Fruit fly (Drosophila melanogaster): Measurements from ENCODE around the gene CG34273.

The CG34273 gene

DNA sequence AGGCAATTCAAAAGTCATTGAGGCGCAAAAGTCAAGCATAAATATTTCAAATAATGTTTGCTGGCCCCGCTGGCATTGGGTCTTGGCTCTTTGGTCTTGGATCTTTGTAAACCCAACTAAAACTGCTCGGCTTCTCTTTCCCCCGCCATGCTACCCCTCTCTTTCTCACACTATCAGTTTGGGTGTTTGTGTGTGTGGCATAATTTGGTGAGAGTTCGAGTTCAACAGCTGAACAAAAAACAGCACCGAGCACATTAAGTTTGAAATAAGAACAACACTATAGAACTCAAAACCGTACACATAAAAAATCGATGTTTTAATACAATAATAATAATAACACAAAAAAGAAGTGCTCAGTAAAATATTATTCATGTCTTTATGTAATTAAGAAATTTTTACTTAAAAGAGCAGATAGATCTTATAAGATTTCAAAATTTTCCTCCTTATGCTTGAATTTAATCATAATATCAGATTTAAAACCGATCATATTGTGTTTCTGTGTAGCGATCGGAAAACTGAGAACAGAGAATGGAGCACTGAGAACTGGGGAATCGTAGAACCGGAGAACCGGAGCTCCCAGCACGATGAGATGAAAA, 38.3 kb upstream of the CG34273 start (continued):
- no peak for TF ChIP-seq Doc2 (GFP tag; IDR thresholded peaks at IDR 0.05)
- TF ChIP-seq sob (GFP tag; IDR thresholded peaks at IDR 0.05), result peak; percentile 71
- peak; percentile 90 for TF ChIP-seq CG9727 (GFP tag; optimal IDR thresholded peaks at IDR 0.05)
- TF ChIP-seq Atf6 (GFP tag; IDR thresholded peaks at IDR 0.05), result peak; percentile 83
- no peak for TF ChIP-seq sens-2 (GFP tag; IDR thresholded peaks at IDR 0.05)
- TF ChIP-seq psq (GFP tag; optimal IDR thresholded peaks at IDR 0.05), result peak; percentile 48
- peak; percentile 58 for TF ChIP-seq CG18476 (GFP tag; optimal IDR thresholded peaks at IDR 0.05)
- peak; percentile 41 for TF ChIP-seq Med (GFP tag)
- TF ChIP-seq C15 (GFP tag; IDR thresholded peaks at IDR 0.05), result 0 out of 3 replicates have a peak, but pooled peaks have one; percentile 37
- peak; percentile 13; the same call in 1 of the 2 replicates for TF ChIP-seq ro (GFP tag; IDR thresholded peaks at IDR 0.05)
- no peak for TF ChIP-seq Atf3 (GFP tag; optimal IDR thresholded peaks at IDR 0.05)
- no peak for TF ChIP-seq pzg (GFP tag; optimal IDR thresholded peaks at IDR 0.05)
- no peak for TF ChIP-seq Opbp (GFP tag; IDR thresholded peaks at IDR 0.05; ENCODE audit: partially characterized antibody)
- TF ChIP-seq pan (optimal IDR thresholded peaks at IDR 0.05), result no peak
- peak in 1 of 2 experiments; percentile 85 for TF ChIP-seq pan (GFP tag; optimal IDR thresholded peaks at IDR 0.05 in 1 of 2, IDR thresholded peaks at IDR 0.05 in 1 of 2)
- TF ChIP-seq Hmr (GFP tag; optimal IDR thresholded peaks at IDR 0.05), result peak; percentile 82
- TF ChIP-seq tgo (GFP tag; IDR thresholded peaks at IDR 0.05), result peak; percentile 86
- peak; percentile 79 for TF ChIP-seq CG32772 (GFP tag; IDR thresholded peaks at IDR 0.05)
- TF ChIP-seq CG4360 (GFP tag; IDR thresholded peaks at IDR 0.05), result no peak
- TF ChIP-seq NfI (GFP tag; optimal IDR thresholded peaks at IDR 0.05), result peak; percentile 40
- no peak for TF ChIP-seq Dp (GFP tag; optimal IDR thresholded peaks at IDR 0.05)
- peak; percentile 20 for TF ChIP-seq CG3065 (GFP tag; optimal IDR thresholded peaks at IDR 0.05)
- TF ChIP-seq CG11504 (tag; optimal IDR thresholded peaks at IDR 0.05), result peak; percentile 84
- peak; percentile 30 for TF ChIP-seq Vsx1 (GFP tag; optimal IDR thresholded peaks at IDR 0.05)
- peak; percentile 28 for TF ChIP-seq Atf-2 (GFP tag; optimal IDR thresholded peaks at IDR 0.05)
- no peak for TF ChIP-seq CG9215 (GFP tag; IDR thresholded peaks at IDR 0.05)
- no peak for TF ChIP-seq CG12744 (GFP tag; optimal IDR thresholded peaks at IDR 0.05)
- TF ChIP-seq bcd (GFP tag; optimal IDR thresholded peaks at IDR 0.05), result peak; percentile 79
- TF ChIP-seq CG6683 (GFP tag; optimal IDR thresholded peaks at IDR 0.05), result peak; percentile 64
- no peak for TF ChIP-seq z (GFP tag; IDR thresholded peaks at IDR 0.05)
- no peak for TF ChIP-seq HmgD (GFP tag; optimal IDR thresholded peaks at IDR 0.05)
- TF ChIP-seq onecut (GFP tag; IDR thresholded peaks at IDR 0.05), result peak; percentile 43; the same call in 1 of the 2 replicates
- TF ChIP-seq ssp (GFP tag; IDR thresholded peaks at IDR 0.05), result peak; percentile 72
- TF ChIP-seq CG18619 (GFP tag; optimal IDR thresholded peaks at IDR 0.05), result peak; percentile 58
- TF ChIP-seq chif (GFP tag; optimal IDR thresholded peaks at IDR 0.05), result peak; percentile 64 to 67
- 0 out of 3 replicates have a peak, but pooled peaks have one; percentile 49 for TF ChIP-seq gce (GFP tag; IDR thresholded peaks at IDR 0.05)
- TF ChIP-seq CG11093 (GFP tag; IDR thresholded peaks at IDR 0.05), result peak; percentile 73; the same call in 2 of the 3 replicates
- TF ChIP-seq ranshi (GFP tag; IDR thresholded peaks at IDR 0.05), result peak; percentile 73; the same call in 1 of the 2 replicates
- no peak for TF ChIP-seq ham (GFP tag; IDR thresholded peaks at IDR 0.05)
- TF ChIP-seq ems (GFP tag; optimal IDR thresholded peaks at IDR 0.05), result peak; percentile 33
- peak; percentile 79 for TF ChIP-seq CG15269 (tag; optimal IDR thresholded peaks at IDR 0.05)
- TF ChIP-seq vvl (GFP tag; IDR thresholded peaks at IDR 0.05), result peak; percentile 88
- no peak for TF ChIP-seq CG11456 (GFP tag; IDR thresholded peaks at IDR 0.05)
- TF ChIP-seq CG9932 (GFP tag; IDR thresholded peaks at IDR 0.05), result peak; percentile 76
- no peak for TF ChIP-seq CTCF (GFP tag; optimal IDR thresholded peaks at IDR 0.05)
- peak; percentile 60 for TF ChIP-seq CG5180 (GFP tag; optimal IDR thresholded peaks at IDR 0.05)
- TF ChIP-seq sr (GFP tag; IDR thresholded peaks at IDR 0.05), result no peak
- TF ChIP-seq CG14014 (GFP tag; IDR thresholded peaks at IDR 0.05), result peak; percentile 56; the same call in 1 of the 2 replicates
- TF ChIP-seq CG7372 (GFP tag; IDR thresholded peaks at IDR 0.05), result peak; percentile 75
- peak; percentile 14 for TF ChIP-seq CG10274 (GFP tag; optimal IDR thresholded peaks at IDR 0.05)
- TF ChIP-seq CG10959 (GFP tag; IDR thresholded peaks at IDR 0.05), result peak; percentile 62; the same call in 1 of the 2 replicates
- TF ChIP-seq abd-A (tag; optimal IDR thresholded peaks at IDR 0.05), result peak; percentile 81
